Fruit fly (Drosophila melanogaster) whole organism, embryonic: ENCODE results near the gene Cp36.

Experiments
- CG14965 ChIP-seq: fragments of 200-800 bp; sonication (Bioruptor generic); optimal IDR thresholded peaks from 2 replicates; lab custom pipeline; 2016; ENCODE audit warnings: missing biosample characterization, missing genetic modification characterization, borderline replicate concordance
- CG15073 ChIP-seq: fragments of 200-800 bp; sonication (Bioruptor generic); optimal IDR thresholded peaks from 2 replicates; lab custom pipeline; 2016; ENCODE audit warnings: missing biosample characterization, missing genetic modification characterization
- CG15269 ChIP-seq: fragments of 200-800 bp; sonication (Bioruptor generic); optimal IDR thresholded peaks from 2 replicates; lab custom pipeline; 2018; ENCODE audit warnings: missing biosample characterization, mild to moderate bottlenecking, missing genetic modification characterization, moderate library complexity
- CG1529 ChIP-seq: fragments of 200-800 bp; sonication (Bioruptor generic); optimal IDR thresholded peaks from 3 replicates; lab custom pipeline; 2018; ENCODE audit warnings: missing biosample characterization, missing genetic modification characterization
- CG15601 ChIP-seq: fragments of 200-800 bp; sonication (Bioruptor generic); optimal IDR thresholded peaks from 3 replicates; lab custom pipeline; 2019; ENCODE audit warnings: missing biosample characterization, mild to moderate bottlenecking, missing genetic modification characterization, moderate library complexity
- CG17912 ChIP-seq: fragments of 200-800 bp; sonication (Bioruptor generic); optimal IDR thresholded peaks from 2 replicates; lab custom pipeline; 2018; ENCODE audit warnings: missing biosample characterization, mild to moderate bottlenecking, missing genetic modification characterization
- CG2120 ChIP-seq: fragments of 200-800 bp; sonication (Bioruptor generic); optimal IDR thresholded peaks from 3 replicates; lab custom pipeline; 2016; ENCODE audit warnings: missing biosample characterization, missing genetic modification characterization
- CG31224 ChIP-seq: fragments of 200-800 bp; sonication (Bioruptor generic); IDR thresholded peaks from 2 replicates; pipeline ENCODE4 v1.3.6; 2022; ENCODE audit warnings: missing biosample characterization, missing genetic modification characterization
- CG31388 ChIP-seq: fragments of 200-800 bp; sonication (Bioruptor generic); optimal IDR thresholded peaks from 2 replicates; lab custom pipeline; 2016; ENCODE audit warnings: missing biosample characterization, missing genetic modification characterization
- CG32767 ChIP-seq: fragments of 200-800 bp; sonication (Bioruptor generic); IDR thresholded peaks from 2 replicates; pipeline ENCODE4 v1.3.6; 2022; ENCODE audit warnings: missing biosample characterization, missing genetic modification characterization
- CG43689 ChIP-seq: fragments of 200-800 bp; sonication (Bioruptor generic); IDR thresholded peaks from 2 replicates; pipeline ENCODE4 v1.3.6; 2022; ENCODE audit warnings: missing biosample characterization, missing genetic modification characterization
- CG4617 ChIP-seq: fragments of 200-800 bp; sonication (Bioruptor generic); optimal IDR thresholded peaks from 3 replicates; lab custom pipeline; 2016; ENCODE audit warnings: missing biosample characterization, missing genetic modification characterization, borderline replicate concordance
- CG4730 ChIP-seq: fragments of 200-800 bp; sonication (Bioruptor generic); IDR thresholded peaks from 2 replicates; pipeline ENCODE4 v1.3.6; 2022; ENCODE audit warnings: missing biosample characterization, missing genetic modification characterization
- CG6854 ChIP-seq: fragments of 200-800 bp; sonication (Bioruptor generic); optimal IDR thresholded peaks from 3 replicates; lab custom pipeline; 2017; ENCODE audit warnings: missing biosample characterization, mild to moderate bottlenecking, missing genetic modification characterization
- CG7372 ChIP-seq: fragments of 200-800 bp; sonication (Bioruptor generic); IDR thresholded peaks from 2 replicates; pipeline ENCODE4 v1.3.6; 2022; ENCODE audit warnings: missing biosample characterization, missing genetic modification characterization
- CG7786 ChIP-seq: fragments of 200-800 bp; sonication (Bioruptor generic); optimal IDR thresholded peaks from 2 replicates; lab custom pipeline; 2016; ENCODE audit warnings: missing biosample characterization, missing genetic modification characterization
- CG7963 ChIP-seq: fragments of 200-800 bp; sonication (Bioruptor generic); IDR thresholded peaks from 3 replicates; pipeline ENCODE4 v1.3.6; 2022; ENCODE audit warnings: missing biosample characterization, missing genetic modification characterization; ENCODE audit not compliant: partially characterized antibody
- CG8924 ChIP-seq: fragments of 200-800 bp; optimal IDR thresholded peaks from 3 replicates; lab custom pipeline; 2019; ENCODE audit warnings: missing biosample characterization, mild to moderate bottlenecking, missing genetic modification characterization, moderate library complexity
- CG9215 ChIP-seq: fragments of 200-800 bp; sonication (Bioruptor generic); IDR thresholded peaks from 2 replicates; pipeline ENCODE4 v1.3.6; 2022; ENCODE audit warnings: missing biosample characterization, missing genetic modification characterization
- CG9817 ChIP-seq: fragments of 200-800 bp; sonication (Bioruptor generic); optimal IDR thresholded peaks from 2 replicates; lab custom pipeline; 2018; ENCODE audit warnings: missing biosample characterization, mild to moderate bottlenecking, missing genetic modification characterization, moderate library complexity
- CG9932 ChIP-seq: fragments of 200-800 bp; sonication (Bioruptor generic); IDR thresholded peaks from 2 replicates; pipeline ENCODE4 v1.3.6; 2022; ENCODE audit warnings: missing biosample characterization, missing genetic modification characterization
- Dad ChIP-seq: fragments of 200-800 bp; sonication (Bioruptor generic); optimal IDR thresholded peaks from 3 replicates; lab custom pipeline; 2016; ENCODE audit warnings: missing biosample characterization, missing genetic modification characterization
- HmgZ ChIP-seq: fragments of 200-800 bp; sonication (Bioruptor generic); optimal IDR thresholded peaks from 2 replicates; lab custom pipeline; 2018; ENCODE audit warnings: missing biosample characterization, mild to moderate bottlenecking, missing genetic modification characterization
- Hr39 ChIP-seq: fragments of >200 bp; optimal IDR thresholded peaks from 2 replicates; lab custom pipeline; 2017
- Hr51 ChIP-seq, 2 experiments: fragments of 200-800 bp; sonication (Bioruptor generic); optimal IDR thresholded peaks; 2 replicates in 1 of 2; 3 replicates in 1 of 2; lab custom pipeline; 2016 to 2018; ENCODE audit warnings: missing biosample characterization in 2 of 2, missing genetic modification characterization in 2 of 2, mild to moderate bottlenecking in 1 of 2, moderate library complexity in 1 of 2
- Lpt ChIP-seq: fragments of >200 bp; optimal IDR thresholded peaks from 2 replicates; lab custom pipeline; 2018; ENCODE audit warnings: missing biosample characterization, missing genetic modification characterization
- Ravus ChIP-seq: fragments of 200-800 bp; sonication (Bioruptor generic); IDR thresholded peaks from 2 replicates; pipeline ENCODE4 v1.3.6; 2022; ENCODE audit warnings: missing biosample characterization, missing genetic modification characterization
- Rfx ChIP-seq: fragments of 200-800 bp; sonication (Bioruptor generic); IDR thresholded peaks from 2 replicates; pipeline ENCODE4 v1.3.6; 2022; ENCODE audit warnings: missing biosample characterization, missing genetic modification characterization
- Spps ChIP-seq: fragments of 200-800 bp; sonication (Bioruptor generic); optimal IDR thresholded peaks from 2 replicates; lab custom pipeline; 2018; ENCODE audit warnings: missing biosample characterization, mild to moderate bottlenecking, missing genetic modification characterization
- TFAM ChIP-seq: fragments of 200-800 bp; sonication (Bioruptor generic); optimal IDR thresholded peaks from 2 replicates; lab custom pipeline; 2017; ENCODE audit warnings: missing biosample characterization, missing genetic modification characterization, inconsistent platforms
- Trl ChIP-seq, 3 experiments: fragments of >200 bp in 2 of 3; fragments of 200-800 bp in 1 of 3; sonication (Bioruptor generic) in 1 of 3; optimal IDR thresholded peaks; 2 replicates in 1 of 3; 3 replicates in 2 of 3; lab custom pipeline; 2016 to 2017; ENCODE audit warnings: missing biosample characterization in 1 of 3, missing genetic modification characterization in 1 of 3
- ase ChIP-seq: fragments of 200-800 bp; sonication (Bioruptor generic); IDR thresholded peaks from 3 replicates; pipeline ENCODE4 v1.3.6; 2022; ENCODE audit warnings: missing biosample characterization, missing genetic modification characterization
- az2 ChIP-seq: fragments of 200-800 bp; sonication (Bioruptor generic); optimal IDR thresholded peaks from 3 replicates; lab custom pipeline; 2016; ENCODE audit warnings: missing biosample characterization, missing genetic modification characterization
- dimm ChIP-seq: fragments of 200-800 bp; sonication (Bioruptor generic); IDR thresholded peaks from 2 replicates; pipeline ENCODE4 v1.3.6; 2022; ENCODE audit warnings: missing biosample characterization, missing genetic modification characterization
- gem ChIP-seq: fragments of 200-800 bp; sonication (Bioruptor generic); optimal IDR thresholded peaks from 2 replicates; lab custom pipeline; 2019; ENCODE audit warnings: missing biosample characterization, mild to moderate bottlenecking, missing genetic modification characterization, moderate library complexity
- gt ChIP-seq: fragments of 200-800 bp; sonication (Bioruptor generic); IDR thresholded peaks from 2 replicates; pipeline ENCODE4 v1.3.6; 2022; ENCODE audit warnings: missing biosample characterization, missing genetic modification characterization
- jigr1 ChIP-seq: fragments of 200-800 bp; sonication (Bioruptor generic); IDR thresholded peaks from 3 replicates; pipeline ENCODE4 v1.3.6; 2022; ENCODE audit warnings: missing biosample characterization, missing genetic modification characterization
- ken ChIP-seq: fragments of 200-800 bp; sonication (Bioruptor generic); IDR thresholded peaks from 3 replicates; pipeline ENCODE4 v1.3.6; 2022; ENCODE audit warnings: missing biosample characterization, missing genetic modification characterization
- nom ChIP-seq: fragments of 200-800 bp; sonication (Bioruptor generic); optimal IDR thresholded peaks from 2 replicates; lab custom pipeline; 2017; ENCODE audit warnings: missing biosample characterization, missing genetic modification characterization, mild to moderate bottlenecking, moderate library complexity, missing genetic modification reagents
- onecut ChIP-seq: fragments of 200-800 bp; sonication (Bioruptor generic); IDR thresholded peaks from 2 replicates; pipeline ENCODE4 v1.3.6; 2022; ENCODE audit warnings: missing biosample characterization, missing genetic modification characterization
- pho ChIP-seq: fragments of 200-800 bp; sonication (Bioruptor generic); optimal IDR thresholded peaks from 2 replicates; lab custom pipeline; 2016; ENCODE audit warnings: missing biosample characterization, missing genetic modification characterization
- row ChIP-seq: fragments of 200-800 bp; sonication (Bioruptor generic); IDR thresholded peaks from 3 replicates; pipeline ENCODE4 v1.3.6; 2022; ENCODE audit warnings: missing biosample characterization, missing genetic modification characterization
- salm ChIP-seq: fragments of 200-800 bp; sonication (Bioruptor generic); optimal IDR thresholded peaks from 2 replicates; lab custom pipeline; 2018; ENCODE audit warnings: missing biosample characterization, mild to moderate bottlenecking, missing genetic modification characterization
- so ChIP-seq: fragments of 200-800 bp; sonication (Bioruptor generic); IDR thresholded peaks from 3 replicates; pipeline ENCODE4 v1.3.6; 2022; ENCODE audit warnings: missing biosample characterization, missing genetic modification characterization
- sr ChIP-seq: fragments of 200-800 bp; sonication (Bioruptor generic); IDR thresholded peaks from 3 replicates; pipeline ENCODE4 v1.3.6; 2022; ENCODE audit warnings: missing biosample characterization, missing genetic modification characterization
- ssp ChIP-seq: fragments of 200-800 bp; sonication (Bioruptor generic); IDR thresholded peaks from 2 replicates; pipeline ENCODE4 v1.3.6; 2022; ENCODE audit warnings: missing biosample characterization, missing genetic modification characterization
- tin ChIP-seq: fragments of 200-800 bp; sonication (Bioruptor generic); optimal IDR thresholded peaks from 3 replicates; lab custom pipeline; 2016; ENCODE audit warnings: missing biosample characterization, missing genetic modification characterization
- tx ChIP-seq: fragments of 200-800 bp; sonication (Bioruptor generic); optimal IDR thresholded peaks from 2 replicates; lab custom pipeline; 2016; ENCODE audit warnings: missing biosample characterization, missing genetic modification characterization
- usp ChIP-seq: fragments of >200 bp; optimal IDR thresholded peaks from 2 replicates; lab custom pipeline; 2017; ENCODE audit warnings: missing biosample characterization, missing genetic modification characterization
- vfl ChIP-seq: fragments of 200-800 bp; sonication (Bioruptor generic); optimal IDR thresholded peaks from 2 replicates; lab custom pipeline; 2016; ENCODE audit warnings: missing biosample characterization, missing genetic modification characterization
- wdn ChIP-seq: fragments of 200-800 bp; sonication (Bioruptor generic); IDR thresholded peaks from 2 replicates; pipeline ENCODE4 v1.3.6; 2022; ENCODE audit warnings: missing biosample characterization, missing genetic modification characterization

Cp36 gene

dm6 chrX:8464378-8465036 is 14.6 kb upstream of the Cp36 start, which contains the start of gene Sptr (continued):
- peak; percentile 91 for TF ChIP-seq so
- TF ChIP-seq CG31388, result peak; percentile 22
- peak; percentile 57 for TF ChIP-seq CG1529 (GFP tag; lab: Kevin White, UChicago)
- peak; percentile 96 for TF ChIP-seq Rfx
- TF ChIP-seq CG6854, result peak; percentile 88
- peak; percentile 59 for TF ChIP-seq tx (GFP tag; lab: Kevin White, UChicago)
- TF ChIP-seq gem, result peak; percentile 93
- TF ChIP-seq usp (GFP tag; lab: Kevin White, UChicago), result no peak
- peak; percentile 90 for TF ChIP-seq CG8924 (tag; lab: Kevin White, UChicago)
- TF ChIP-seq Hr51 (GFP tag; optimal IDR thresholded peaks at IDR 0.05; lab: Kevin White, UChicago), result peak; percentile 64 to 94
- peak; percentile 82 for TF ChIP-seq vfl (GFP tag; lab: Kevin White, UChicago)
- peak; percentile 73 for TF ChIP-seq CG32767 (GFP tag; lab: Robert Waterston, UW)
- peak; percentile 44; the same call in 1 of the 2 replicates for TF ChIP-seq CG43689 (GFP tag; lab: Robert Waterston, UW)
- TF ChIP-seq sr (GFP tag; lab: Robert Waterston, UW), result peak; percentile 44; the same call in 1 of the 3 replicates
- TF ChIP-seq CG17912 (GFP tag; lab: Kevin White, UChicago), result no peak
- TF ChIP-seq tin (GFP tag; lab: Kevin White, UChicago), result peak; percentile 73
- TF ChIP-seq Spps (tag; lab: Kevin White, UChicago), result peak; percentile 3
- peak; percentile 86 for TF ChIP-seq wdn (GFP tag; lab: Robert Waterston, UW)
- TF ChIP-seq CG7372, result peak; percentile 84
- TF ChIP-seq CG15073, result no peak
- peak; percentile 25 for TF ChIP-seq CG4617 (GFP tag; lab: Kevin White, UChicago)
- TF ChIP-seq CG2120 (GFP tag; lab: Kevin White, UChicago), result peak; percentile 96
- no peak for TF ChIP-seq CG14965 (GFP tag; lab: Kevin White, UChicago)
- TF ChIP-seq row, result peak; percentile 95
- TF ChIP-seq ase (GFP tag; lab: Robert Waterston, UW), result peak; percentile 77; the same call in 2 of the 3 replicates
- no peak for TF ChIP-seq CG7963
- TF ChIP-seq Dad (GFP tag; lab: Kevin White, UChicago), result peak; percentile 66
- TF ChIP-seq CG15601 (tag; lab: Kevin White, UChicago), result peak; percentile 58
- TF ChIP-seq HmgZ, result peak; percentile 91
- peak; percentile 35 to 75 for TF ChIP-seq Trl (optimal IDR thresholded peaks at IDR 0.05; lab: Kevin White, UChicago)
- TF ChIP-seq Trl (GFP tag; optimal IDR thresholded peaks at IDR 0.05; lab: Kevin White, UChicago), result peak; percentile 59
- peak; percentile 65 for TF ChIP-seq dimm (GFP tag; lab: Robert Waterston, UW)
- TF ChIP-seq gt (GFP tag; lab: Robert Waterston, UW), result no peak
- peak; percentile 88 for TF ChIP-seq nom (GFP tag; lab: Kevin White, UChicago)
- TF ChIP-seq ssp (GFP tag; lab: Robert Waterston, UW), result peak; percentile 72
- peak; percentile 83 for TF ChIP-seq pho (GFP tag; lab: Kevin White, UChicago)
- TF ChIP-seq onecut (GFP tag; lab: Robert Waterston, UW), result peak; percentile 63
- peak; percentile 86 for TF ChIP-seq CG9817 (tag; lab: Kevin White, UChicago)
- peak; percentile 81 for TF ChIP-seq CG7786
- TF ChIP-seq CG31224, result peak; percentile 82
- TF ChIP-seq jigr1, result peak; percentile 50; the same call in 2 of the 3 replicates
- no peak for TF ChIP-seq Hr39 (lab: Kevin White, UChicago)
- TF ChIP-seq CG4730 (GFP tag; lab: Robert Waterston, UW), result peak; percentile 85
- TF ChIP-seq Lpt (GFP tag; lab: Kevin White, UChicago), result no peak
- TF ChIP-seq TFAM (GFP tag; lab: Kevin White, UChicago), result no peak
- peak; percentile 61 for TF ChIP-seq Ravus (GFP tag; lab: Robert Waterston, UW)
- TF ChIP-seq salm (tag; lab: Kevin White, UChicago), result peak; percentile 82
- peak; percentile 73 for TF ChIP-seq az2 (GFP tag; lab: Kevin White, UChicago)
- TF ChIP-seq CG9932 (GFP tag; lab: Robert Waterston, UW), result peak; percentile 92
- TF ChIP-seq CG15269, result peak; percentile 92
- peak; percentile 86 for TF ChIP-seq CG9215 (GFP tag; lab: Robert Waterston, UW)
- TF ChIP-seq ken (GFP tag; lab: Robert Waterston, UW), result peak; percentile 78
